Worm (Caenorhabditis elegans) whole organism, young adult: Measurements from ENCODE around the gene ZK353.3.
"Not testable (repeated sequence)": the region's sequence is repeated elsewhere in the genome, so short reads cannot be mapped to it uniquely, and the experiment has no call there.

Experiments used
- F23B12.7 ChIP-seq: sonication (generic microtip); optimal IDR thresholded peaks from 2 replicates; lab custom pipeline; 2017; ENCODE audit warnings: missing genetic modification characterization, mild to moderate bottlenecking, missing compliant biosample characterization, antibody characterized with exemption, moderate library complexity; ENCODE audit not compliant: insufficient read depth
- F33H1.4 ChIP-seq: fragments of 200-800 bp; sonication (Bioruptor generic); IDR thresholded peaks from 2 replicates; pipeline ENCODE4 v1.3.6; 2022; ENCODE audit warnings: missing genetic modification reagents, missing genetic modification characterization, missing compliant biosample characterization
- F37B4.10 ChIP-seq: fragments of 200-800 bp; sonication (Bioruptor generic); IDR thresholded peaks from 2 replicates; pipeline ENCODE4 v1.3.6; 2022; ENCODE audit warnings: missing genetic modification characterization, missing compliant biosample characterization
- F49E8.2 ChIP-seq: sonication (generic microtip); optimal IDR thresholded peaks from 3 replicates; lab custom pipeline; 2017; ENCODE audit warnings: missing genetic modification characterization, mild to moderate bottlenecking, missing compliant biosample characterization, antibody characterized with exemption, moderate library complexity; ENCODE audit not compliant: insufficient read depth
- K11D2.4 ChIP-seq: fragments of 200-800 bp; sonication (Bioruptor generic); IDR thresholded peaks from 2 replicates; pipeline ENCODE4 v1.3.6; 2022; ENCODE audit warnings: missing genetic modification reagents, missing genetic modification characterization, missing compliant biosample characterization
- K12H6.12 ChIP-seq: fragments of 200-800 bp; sonication (Bioruptor generic); optimal IDR thresholded peaks from 2 replicates; lab custom pipeline; 2018; ENCODE audit warnings: mild to moderate bottlenecking, missing genetic modification characterization, missing compliant biosample characterization
- Y56A3A.18 ChIP-seq: fragments of 200-800 bp; sonication (Bioruptor generic); IDR thresholded peaks from 2 replicates; pipeline ENCODE4 v1.3.6; 2022; ENCODE audit warnings: missing genetic modification reagents, missing genetic modification characterization, missing compliant biosample characterization
- ZK185.1 ChIP-seq: sonication (generic microtip); optimal IDR thresholded peaks from 2 replicates; lab custom pipeline; 2016; ENCODE audit warnings: mild to moderate bottlenecking, missing genetic modification characterization, missing compliant biosample characterization; ENCODE audit not compliant: poor library complexity, severe bottlenecking
- akir-1 ChIP-seq: fragments of 200-800 bp; sonication (Bioruptor generic); optimal IDR thresholded peaks from 2 replicates; lab custom pipeline; 2018; ENCODE audit warnings: mild to moderate bottlenecking, missing genetic modification characterization, moderate library complexity, missing compliant biosample characterization
- aptf-3 ChIP-seq: fragments of 200-800 bp; sonication (Bioruptor generic); IDR thresholded peaks from 2 replicates; pipeline ENCODE4 v1.3.6; 2022; ENCODE audit warnings: missing genetic modification characterization, missing compliant biosample characterization
- attf-3 ChIP-seq: fragments of 200-800 bp; sonication (Bioruptor generic); conservative IDR thresholded peaks from 2 replicates; pipeline ENCODE4 v1.3.6; 2022; ENCODE audit warnings: missing genetic modification reagents, missing genetic modification characterization, missing compliant biosample characterization
- attf-5 ChIP-seq: fragments of 200-800 bp; sonication (Bioruptor generic); optimal IDR thresholded peaks from 2 replicates; lab custom pipeline; 2018; ENCODE audit warnings: mild to moderate bottlenecking, missing genetic modification characterization, missing compliant biosample characterization
- cebp-1 ChIP-seq, 2 experiments: fragments of 200-800 bp in 1 of 2; sonication (Bioruptor generic) in 1 of 2; sonication (generic microtip) in 1 of 2; IDR thresholded peaks in 1 of 2; optimal IDR thresholded peaks in 1 of 2; 2 replicates each; pipeline versions ENCODE4 v1.3.6 to Lab custom; 2017 to 2022; ENCODE audit warnings: missing compliant biosample characterization in 2 of 2, missing genetic modification characterization in 2 of 2, mild to moderate bottlenecking in 1 of 2, missing genetic modification reagents in 1 of 2, moderate library complexity in 1 of 2
- ceh-79 ChIP-seq: sonication (generic microtip); optimal IDR thresholded peaks from 2 replicates; lab custom pipeline; 2017; ENCODE audit warnings: mild to moderate bottlenecking, missing genetic modification characterization, missing compliant biosample characterization
- die-1 ChIP-seq: sonication (generic microtip); optimal IDR thresholded peaks from 2 replicates; lab custom pipeline; 2016; ENCODE audit warnings: missing genotype, mild to moderate bottlenecking, missing genetic modification characterization, missing compliant biosample characterization
- dox-1 ChIP-seq: fragments of 200-800 bp; sonication (Bioruptor generic); IDR thresholded peaks from 2 replicates; pipeline ENCODE4 v1.3.6; 2022; ENCODE audit warnings: missing genetic modification reagents, missing genetic modification characterization, missing compliant biosample characterization
- dpff-1 ChIP-seq: sonication (generic microtip); optimal IDR thresholded peaks from 2 replicates; lab custom pipeline; 2017; ENCODE audit warnings: mild to moderate bottlenecking, missing genetic modification characterization, missing compliant biosample characterization
- dpl-1 ChIP-seq: fragments of 150-350 bp; optimal IDR thresholded peaks from 2 replicates; lab custom pipeline; 2014; ENCODE audit warnings: missing biosample characterization, missing genetic modification reagents, missing genetic modification characterization
- egrh-3 ChIP-seq: fragments of 200-800 bp; sonication (Bioruptor generic); IDR thresholded peaks from 2 replicates; pipeline ENCODE4 v1.3.6; 2022; ENCODE audit warnings: missing genetic modification reagents, missing genetic modification characterization, missing compliant biosample characterization
- ekl-4 ChIP-seq: fragments of 200-800 bp; sonication (Bioruptor generic); IDR thresholded peaks from 2 replicates; pipeline ENCODE4 v1.3.6; 2022; ENCODE audit warnings: missing genetic modification reagents, missing genetic modification characterization, missing compliant biosample characterization
- ets-4 ChIP-seq: fragments of 200-800 bp; sonication (Bioruptor generic); optimal IDR thresholded peaks from 2 replicates; lab custom pipeline; 2018; ENCODE audit warnings: mild to moderate bottlenecking, missing genetic modification characterization, missing compliant biosample characterization
- him-1 ChIP-seq: sonication (generic microtip); optimal IDR thresholded peaks from 2 replicates; lab custom pipeline; 2016; ENCODE audit warnings: missing genotype, missing genetic modification reagents, missing genetic modification characterization, missing compliant biosample characterization
- hlh-12 ChIP-seq: sonication (generic microtip); optimal IDR thresholded peaks from 2 replicates; lab custom pipeline; 2016; ENCODE audit warnings: missing genetic modification characterization, missing compliant biosample characterization
- hlh-26 ChIP-seq: fragments of 200-800 bp; sonication (Bioruptor generic); conservative IDR thresholded peaks from 2 replicates; pipeline ENCODE4 v1.3.6; 2022; ENCODE audit warnings: missing genetic modification reagents, missing genetic modification characterization, missing compliant biosample characterization
- hmg-1.2 ChIP-seq: fragments of 200-800 bp; sonication (Bioruptor generic); IDR thresholded peaks from 2 replicates; pipeline ENCODE4 v1.3.6; 2022; ENCODE audit warnings: missing genetic modification reagents, missing genetic modification characterization, missing compliant biosample characterization
- let-526 ChIP-seq: fragments of 200-800 bp; sonication (Bioruptor generic); IDR thresholded peaks from 2 replicates; pipeline ENCODE4 v1.3.6; 2022; ENCODE audit warnings: missing genetic modification reagents, missing genetic modification characterization, missing compliant biosample characterization
- lin-35 ChIP-seq, 3 experiments: fragments of 150-350 bp in 2 of 3; sonication (generic microtip) in 1 of 3; optimal IDR thresholded peaks; 2 replicates each; lab custom pipeline; 2014 to 2018; ENCODE audit warnings: missing biosample characterization in 3 of 3, missing genetic modification characterization in 3 of 3, missing genetic modification reagents in 3 of 3
- lsy-27 ChIP-seq: sonication (generic microtip); optimal IDR thresholded peaks from 2 replicates; lab custom pipeline; 2017; ENCODE audit warnings: missing genetic modification characterization, mild to moderate bottlenecking, missing compliant biosample characterization, antibody characterized with exemption, missing genotype, borderline replicate concordance; ENCODE audit not compliant: insufficient read depth
- madf-8 ChIP-seq: fragments of 200-800 bp; sonication (Bioruptor generic); conservative IDR thresholded peaks from 2 replicates; pipeline ENCODE4 v1.3.6; 2022; ENCODE audit warnings: missing genetic modification reagents, missing genetic modification characterization, missing compliant biosample characterization
- rpc-1 ChIP-seq, 2 experiments: fragments of 150-350 bp in 1 of 2; sonication (generic microtip) in 1 of 2; optimal IDR thresholded peaks; 2 replicates each; lab custom pipeline; 2014 to 2018; ENCODE audit warnings: missing biosample characterization in 1 of 2, missing genetic modification characterization in 1 of 2, missing genetic modification reagents in 1 of 2, missing genotype in 1 of 2
- sptf-2 ChIP-seq: fragments of 200-800 bp; sonication (Bioruptor generic); optimal IDR thresholded peaks from 2 replicates; lab custom pipeline; 2018; ENCODE audit warnings: mild to moderate bottlenecking, missing genetic modification characterization, missing compliant biosample characterization
- unc-130 ChIP-seq: sonication (generic microtip); optimal IDR thresholded peaks from 2 replicates; lab custom pipeline; 2016; ENCODE audit warnings: missing genetic modification reagents, missing genetic modification characterization, missing compliant biosample characterization

ZK353.3 gene

DNA sequence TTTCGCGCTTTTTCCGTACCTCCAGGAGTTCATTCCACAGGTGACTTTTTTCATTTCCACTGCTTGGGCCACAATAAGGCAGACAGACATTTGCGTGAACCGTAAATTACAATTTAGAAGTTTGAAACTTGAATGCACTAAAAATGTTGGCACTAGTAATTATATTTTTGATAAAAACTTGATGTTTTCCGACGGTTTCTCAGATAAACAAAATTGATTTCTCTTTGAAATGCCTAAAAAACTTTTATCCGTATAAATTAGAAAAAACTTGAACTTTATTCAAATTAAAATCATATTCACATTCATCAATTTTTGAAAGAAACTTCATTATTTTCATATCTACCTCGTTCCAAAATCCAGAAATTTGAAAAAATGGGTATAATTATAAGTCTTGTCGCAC lies at the start of gene ZK353.3:
Gene ZK353.3 (plus strand): TSS at position 301 of the 400 bp plus-strand sequence.
- TF ChIP-seq K11D2.4 (no peak), aptf-3 (GFP tag; lab: Robert Waterston, UW) (no peak), dpl-1 (GFP tag; lab: Kevin White, UChicago) (no peak), akir-1 (no peak), madf-8 (GFP tag; lab: Robert Waterston, UW) (no peak), ZK185.1 (tag; lab: Kevin White, UChicago) (no peak), hlh-12 (tag; lab: Kevin White, UChicago) (no peak), F49E8.2 (no peak), unc-130 (GFP tag; lab: Kevin White, UChicago) (no peak), dpff-1 (tag; lab: Kevin White, UChicago) (no peak), cebp-1 (GFP tag; IDR thresholded peaks at IDR 0.05; lab: Robert Waterston, UW) (no peak), cebp-1 (tag; optimal IDR thresholded peaks at IDR 0.05; lab: Kevin White, UChicago) (no peak), dox-1 (GFP tag; lab: Robert Waterston, UW) (no peak), ekl-4 (GFP tag; lab: Robert Waterston, UW) (no peak), lin-35 (GFP tag; optimal IDR thresholded peaks at IDR 0.05; lab: Kevin White, UChicago) (no peak), F37B4.10 (GFP tag; lab: Robert Waterston, UW) (no peak)

DNA sequence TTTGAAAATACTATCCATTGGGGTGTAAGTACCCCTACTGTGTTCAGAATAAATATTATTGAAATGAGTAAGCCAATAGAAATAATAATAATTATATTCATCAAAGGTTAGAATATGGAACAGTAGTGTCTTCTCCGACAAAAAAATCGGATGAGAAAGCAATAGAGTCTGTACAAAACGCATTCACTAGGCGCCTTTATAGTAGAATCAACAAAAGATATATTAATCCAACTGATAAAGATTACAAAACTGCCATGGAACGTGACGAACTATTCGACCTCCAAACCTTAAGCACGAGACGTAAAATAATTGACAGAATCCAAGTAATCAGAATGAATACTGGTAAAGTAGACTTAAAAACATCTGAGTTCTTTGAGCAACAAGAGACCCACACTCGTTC lies 48.0 kb upstream of the ZK353.3 start, which contains the start of gene clc-29:
Gene clc-29 (minus strand): TSS at position 101 of the 400 bp plus-strand sequence.
- not testable (repeated sequence) for TF ChIP-seq rpc-1 (optimal IDR thresholded peaks at IDR 0.05; lab: Kevin White, UChicago); rpc-1 (tag; optimal IDR thresholded peaks at IDR 0.05; lab: Kevin White, UChicago); egrh-3 (GFP tag; lab: Robert Waterston, UW); lsy-27 (tag; lab: Kevin White, UChicago)

DNA sequence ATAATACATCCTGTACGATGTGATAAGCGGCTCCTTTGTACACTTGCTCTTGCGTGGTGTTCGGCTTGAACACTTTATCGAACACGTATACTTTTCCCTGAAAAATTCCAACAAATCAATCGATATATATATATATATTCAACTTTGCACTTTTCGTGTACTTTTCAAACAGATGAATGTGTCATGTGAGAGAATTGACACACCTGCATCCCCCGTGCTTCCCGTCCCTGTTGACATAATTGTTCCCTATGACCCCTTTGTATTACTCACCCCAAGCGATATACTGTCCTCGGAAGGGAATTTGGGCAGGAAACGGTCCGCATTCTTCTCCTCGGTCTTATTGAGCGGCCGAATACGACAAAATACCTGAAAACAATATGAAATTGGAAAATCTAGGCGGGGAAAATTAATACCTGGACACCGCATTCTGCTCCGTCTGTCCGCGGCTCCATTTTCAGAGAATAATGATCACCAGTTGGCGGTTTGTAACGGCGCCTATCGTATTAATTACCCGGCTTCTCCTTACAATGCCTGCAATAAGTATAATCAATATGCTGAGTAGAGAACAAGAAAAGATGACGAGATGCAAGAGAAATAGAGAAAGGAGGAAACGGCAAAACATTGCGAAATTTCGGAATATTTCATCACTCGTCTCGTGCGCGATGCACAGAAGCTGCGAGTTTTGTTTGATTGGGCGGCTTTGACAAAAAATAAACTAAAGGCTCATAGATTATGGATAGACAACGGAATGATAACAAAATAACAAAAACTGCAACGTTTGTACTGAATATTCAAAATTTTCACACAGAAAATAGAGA lies 40.9 kb upstream of the ZK353.3 start, which contains the start of gene unc-116:
Gene unc-116 (minus strand): TSS at position 531 of the 818 bp plus-strand sequence.
- TF ChIP-seq akir-1 = no peak
- peak in 1 of 3 experiments; percentile 41 for TF ChIP-seq lin-35 (GFP tag; optimal IDR thresholded peaks at IDR 0.05; lab: Kevin White, UChicago)
- TF ChIP-seq let-526 (GFP tag; lab: Robert Waterston, UW) = 0 out of 2 replicates have a peak, but pooled peaks have one; percentile 24
- no peak for TF ChIP-seq him-1 (tag; lab: Kevin White, UChicago)
- TF ChIP-seq attf-5 (GFP tag; lab: Kevin White, UChicago) = peak; percentile 80
- no peak for TF ChIP-seq hlh-26 (GFP tag; lab: Robert Waterston, UW)
- TF ChIP-seq F33H1.4 (GFP tag; lab: Robert Waterston, UW) = peak; percentile 5; the same call in 1 of the 2 replicates
- TF ChIP-seq ceh-79 (tag; lab: Kevin White, UChicago) = peak; percentile 8
- TF ChIP-seq hmg-1.2 (GFP tag; lab: Robert Waterston, UW) = peak; percentile 34; the same call in 1 of the 2 replicates
- TF ChIP-seq Y56A3A.18 (GFP tag; lab: Robert Waterston, UW) = no peak
- TF ChIP-seq dox-1 (GFP tag; lab: Robert Waterston, UW) = 0 out of 2 replicates have a peak, but pooled peaks have one; percentile 7
- TF ChIP-seq F23B12.7 (tag; lab: Kevin White, UChicago) = no peak
- peak; percentile 99 for TF ChIP-seq cebp-1 (GFP tag; IDR thresholded peaks at IDR 0.05; lab: Robert Waterston, UW)
- TF ChIP-seq cebp-1 (tag; optimal IDR thresholded peaks at IDR 0.05; lab: Kevin White, UChicago) = peak; percentile 100
- TF ChIP-seq die-1 = no peak
- TF ChIP-seq ets-4 (GFP tag; lab: Kevin White, UChicago) = peak; percentile 7
- peak; percentile 56 for TF ChIP-seq K12H6.12 (tag; lab: Kevin White, UChicago)
- TF ChIP-seq attf-3 (GFP tag; lab: Robert Waterston, UW) = 0 out of 2 replicates have a peak, but pooled peaks have one; percentile 10
- no peak for TF ChIP-seq sptf-2 (GFP tag; lab: Kevin White, UChicago)
